Fruit fly (Drosophila melanogaster) whole organism: ENCODE results near the gene CG5961.

Experiments used
- CG8478 ChIP-seq: fragments of >200 bp; optimal IDR thresholded peaks from 2 replicates; lab custom pipeline; 2018; ENCODE audit warnings: inconsistent platforms
- Dll ChIP-seq: fragments of >200 bp; optimal IDR thresholded peaks from 2 replicates; lab custom pipeline; 2017
- EcR ChIP-seq, 2 experiments: fragments of >200 bp; optimal IDR thresholded peaks; 2 replicates each; lab custom pipeline; 2017; ENCODE audit warnings: missing biosample characterization in 2 of 2, missing genetic modification characterization in 2 of 2, missing genetic modification reagents in 2 of 2
- pan ChIP-seq: fragments of >200 bp; optimal IDR thresholded peaks from 2 replicates; lab custom pipeline; 2017
- psq ChIP-seq: fragments of >200 bp; optimal IDR thresholded peaks from 2 replicates; lab custom pipeline; 2017
- usp ChIP-seq: fragments of >200 bp; optimal IDR thresholded peaks from 2 replicates; lab custom pipeline; 2017; ENCODE audit warnings: missing biosample characterization, missing genetic modification characterization, mixed read lengths

The CG5961 gene

dm6 chr3R:12431030-12431489, 29.0 kb downstream of the CG5961 start, which contains the start of gene Prosalpha2:
Gene Prosalpha2, plus strand, starts transcription at chr3R:12431321.
- no peak for TF ChIP-seq Dll (lab: Kevin White, UChicago)
- TF ChIP-seq usp (GFP tag; lab: Kevin White, UChicago), result no peak
- no peak for TF ChIP-seq psq (lab: Kevin White, UChicago)
- TF ChIP-seq EcR (GFP tag; optimal IDR thresholded peaks at IDR 0.05; lab: Kevin White, UChicago), result no peak
- no peak for TF ChIP-seq CG8478 (lab: Kevin White, UChicago)
- no peak for TF ChIP-seq pan (lab: Kevin White, UChicago)

dm6 chr3R:12429120-12429610, 30.9 kb downstream of the CG5961 start, which contains the start of the genes CG5641 and CG5245:
Gene CG5641, minus strand, starts transcription at chr3R:12429282.
Gene CG5245, plus strand, starts transcription at chr3R:12429560.
- no peak for TF ChIP-seq psq (lab: Kevin White, UChicago)
- no peak for TF ChIP-seq Dll (lab: Kevin White, UChicago)
- TF ChIP-seq CG8478 (lab: Kevin White, UChicago), result no peak
- no peak for TF ChIP-seq usp (GFP tag; lab: Kevin White, UChicago)
- no peak for TF ChIP-seq EcR (GFP tag; optimal IDR thresholded peaks at IDR 0.05; lab: Kevin White, UChicago)
- no peak for TF ChIP-seq pan (lab: Kevin White, UChicago)

dm6 chr3R:12426310-12426653, 33.8 kb downstream of the CG5961 start, which contains the start of gene NANS:
Gene NANS, plus strand, starts transcription at chr3R:12426578.
- TF ChIP-seq psq (lab: Kevin White, UChicago) (no peak), usp (GFP tag; lab: Kevin White, UChicago) (no peak), pan (lab: Kevin White, UChicago) (no peak), Dll (lab: Kevin White, UChicago) (no peak), CG8478 (lab: Kevin White, UChicago) (no peak), EcR (GFP tag; optimal IDR thresholded peaks at IDR 0.05; lab: Kevin White, UChicago) (no peak)

dm6 chr3R:12425510-12426309, 34.4 kb downstream of the CG5961 start, which contains the start of gene Pp1-87B:
Gene Pp1-87B, minus strand, starts transcription at chr3R:12425917.
- no peak for TF ChIP-seq Dll (lab: Kevin White, UChicago)
- TF ChIP-seq CG8478 (lab: Kevin White, UChicago), result peak; percentile 71

dm6 chr3R:12423997-12424396, 36.1 kb downstream of the CG5961 start:
- TF ChIP-seq usp (GFP tag; lab: Kevin White, UChicago) (no peak), psq (lab: Kevin White, UChicago) (no peak), CG8478 (lab: Kevin White, UChicago) (no peak), EcR (GFP tag; optimal IDR thresholded peaks at IDR 0.05; lab: Kevin White, UChicago) (no peak), Dll (lab: Kevin White, UChicago) (no peak), pan (lab: Kevin White, UChicago) (no peak)

dm6 chr3R:12422379-12422975, 37.6 kb downstream of the CG5961 start, which contains the start of the genes Scgbeta and CG17202:
Gene Scgbeta, minus strand, starts transcription at chr3R:12422429.
Gene CG17202, plus strand, starts transcription at chr3R:12422768.
- TF ChIP-seq CG8478 (lab: Kevin White, UChicago), result no peak

- TF ChIP-seq CG8478 (lab: Kevin White, UChicago) (no peak), Dll (lab: Kevin White, UChicago) (no peak), pan (lab: Kevin White, UChicago) (no peak), usp (GFP tag; lab: Kevin White, UChicago) (no peak), psq (lab: Kevin White, UChicago) (no peak), EcR (GFP tag; optimal IDR thresholded peaks at IDR 0.05; lab: Kevin White, UChicago) (no peak)
Measured at dm6 chr3R:12413274-12413958, 46.7 kb downstream of the CG5961 start, which contains the start of the genes Dip-C and pps. Gene Dip-C, minus strand, starts transcription at chr3R:12413759. Gene pps, plus strand, starts transcription at chr3R:12413828.

dm6 chr3R:12411449-12411848, 48.6 kb downstream of the CG5961 start:
- TF ChIP-seq Dll (lab: Kevin White, UChicago) (no peak), psq (lab: Kevin White, UChicago) (no peak), usp (GFP tag; lab: Kevin White, UChicago) (no peak), EcR (GFP tag; optimal IDR thresholded peaks at IDR 0.05; lab: Kevin White, UChicago) (no peak), pan (lab: Kevin White, UChicago) (no peak), CG8478 (lab: Kevin White, UChicago) (no peak)
